Fruit fly (Drosophila melanogaster) whole organism, prepupa: ENCODE measurements around the gene Pif1B.

Experiments used
- Blimp-1 ChIP-seq: fragments of 200-800 bp; sonication (Bioruptor generic); optimal IDR thresholded peaks from 3 replicates; lab custom pipeline; 2017; ENCODE audit warnings: missing biosample characterization, missing genetic modification characterization, mild to moderate bottlenecking, moderate library complexity, missing genetic modification reagents
- CG10631 ChIP-seq: fragments of 200-800 bp; sonication (Bioruptor generic); optimal IDR thresholded peaks from 2 replicates; lab custom pipeline; 2016; ENCODE audit warnings: missing biosample characterization, missing genetic modification characterization
- CG10669 ChIP-seq: fragments of 200-800 bp; sonication (Bioruptor generic); optimal IDR thresholded peaks from 3 replicates; lab custom pipeline; 2018; ENCODE audit warnings: missing biosample characterization, mild to moderate bottlenecking, missing genetic modification characterization, moderate library complexity
- CG11294 ChIP-seq: fragments of 200-800 bp; sonication (Bioruptor generic); IDR thresholded peaks from 2 replicates; pipeline ENCODE4 v1.3.6; 2022; ENCODE audit warnings: missing biosample characterization, missing genetic modification characterization
- CG11762 ChIP-seq: fragments of 200-800 bp; sonication (Bioruptor generic); optimal IDR thresholded peaks from 3 replicates; lab custom pipeline; 2016; ENCODE audit warnings: missing biosample characterization, missing genetic modification characterization; ENCODE audit not compliant: insufficient read depth
- CG11902 ChIP-seq: fragments of 200-800 bp; sonication (Bioruptor generic); optimal IDR thresholded peaks from 3 replicates; lab custom pipeline; 2016; ENCODE audit warnings: missing biosample characterization, missing genetic modification characterization
- CG15336 ChIP-seq: fragments of 200-800 bp; sonication (Bioruptor generic); IDR thresholded peaks from 2 replicates; pipeline ENCODE4 v1.3.6; 2022; ENCODE audit warnings: missing biosample characterization, missing genetic modification characterization
- CG1621 ChIP-seq: fragments of 200-800 bp; sonication (Bioruptor generic); optimal IDR thresholded peaks from 3 replicates; lab custom pipeline; 2018; ENCODE audit warnings: missing biosample characterization, mild to moderate bottlenecking, missing genetic modification characterization
- CG16779 ChIP-seq: fragments of 200-800 bp; sonication (Bioruptor generic); optimal IDR thresholded peaks from 3 replicates; lab custom pipeline; 2017; ENCODE audit warnings: missing biosample characterization, mild to moderate bottlenecking, missing genetic modification characterization
- CG31627 ChIP-seq: fragments of 200-800 bp; sonication (Bioruptor generic); optimal IDR thresholded peaks from 3 replicates; lab custom pipeline; 2016; ENCODE audit warnings: missing biosample characterization, missing genetic modification characterization
- CG32006 ChIP-seq: fragments of 200-800 bp; sonication (Bioruptor generic); optimal IDR thresholded peaks from 3 replicates; lab custom pipeline; 2017; ENCODE audit warnings: missing biosample characterization, mild to moderate bottlenecking, missing genetic modification characterization
- CG34406 ChIP-seq: fragments of 200-800 bp; sonication (Bioruptor generic); optimal IDR thresholded peaks from 3 replicates; lab custom pipeline; 2016; ENCODE audit warnings: missing biosample characterization, missing genetic modification characterization
- CG3919 ChIP-seq: fragments of 200-800 bp; sonication (Bioruptor generic); optimal IDR thresholded peaks from 3 replicates; lab custom pipeline; 2016; ENCODE audit warnings: missing biosample characterization, missing genetic modification characterization
- CG4318 ChIP-seq: fragments of 200-800 bp; sonication (Bioruptor generic); optimal IDR thresholded peaks from 3 replicates; lab custom pipeline; 2017; ENCODE audit warnings: missing biosample characterization, mild to moderate bottlenecking, missing genetic modification characterization
- CG6163 ChIP-seq: fragments of 200-800 bp; sonication (Bioruptor generic); IDR thresholded peaks from 3 replicates; pipeline ENCODE4 v1.3.6; 2022; ENCODE audit warnings: missing biosample characterization, missing genetic modification characterization
- CG6808 ChIP-seq: fragments of 200-800 bp; sonication (Bioruptor generic); optimal IDR thresholded peaks from 3 replicates; lab custom pipeline; 2017; ENCODE audit warnings: missing biosample characterization, missing genetic modification characterization, mild to moderate bottlenecking, moderate library complexity, missing genetic modification reagents
- CG6854 ChIP-seq: fragments of 200-800 bp; sonication (Bioruptor generic); optimal IDR thresholded peaks from 2 replicates; lab custom pipeline; 2017; ENCODE audit warnings: missing biosample characterization, mild to moderate bottlenecking, missing genetic modification characterization
- CG7368 ChIP-seq: fragments of 200-800 bp; sonication (Bioruptor generic); optimal IDR thresholded peaks from 3 replicates; lab custom pipeline; 2016; ENCODE audit warnings: missing biosample characterization, missing genetic modification characterization
- CG8119 ChIP-seq: fragments of 200-800 bp; sonication (Bioruptor generic); IDR thresholded peaks from 3 replicates; pipeline ENCODE4 v1.3.6; 2022; ENCODE audit warnings: missing biosample characterization, missing genetic modification characterization
- CG8319 ChIP-seq: fragments of 200-800 bp; sonication (Bioruptor generic); optimal IDR thresholded peaks from 3 replicates; lab custom pipeline; 2016; ENCODE audit warnings: missing biosample characterization, missing genetic modification characterization
- CG8632 ChIP-seq: fragments of 200-800 bp; sonication (Bioruptor generic); optimal IDR thresholded peaks from 3 replicates; lab custom pipeline; 2016; ENCODE audit warnings: missing biosample characterization, missing genetic modification characterization
- CG9139 ChIP-seq: fragments of 200-800 bp; sonication (Bioruptor generic); optimal IDR thresholded peaks from 3 replicates; lab custom pipeline; 2017; ENCODE audit warnings: missing biosample characterization, mild to moderate bottlenecking, missing genetic modification characterization
- Eip75B ChIP-seq: fragments of 200-800 bp; sonication (Bioruptor generic); optimal IDR thresholded peaks from 3 replicates; lab custom pipeline; 2016; ENCODE audit warnings: missing biosample characterization, missing genetic modification characterization
- Eip78C ChIP-seq: fragments of 200-800 bp; sonication (Bioruptor generic); peaks from one replicate; lab custom pipeline; 2016; ENCODE audit warnings: missing biosample characterization, missing genetic modification characterization
- Eip93F ChIP-seq: fragments of 200-800 bp; sonication (Bioruptor generic); optimal IDR thresholded peaks from 2 replicates; lab custom pipeline; 2016; ENCODE audit warnings: missing biosample characterization, mild to moderate bottlenecking, missing genetic modification characterization
- Ets21C ChIP-seq: fragments of 200-800 bp; sonication (Bioruptor generic); optimal IDR thresholded peaks from 3 replicates; lab custom pipeline; 2016; ENCODE audit warnings: missing biosample characterization, missing genetic modification characterization
- Ets96B ChIP-seq: fragments of 200-800 bp; optimal IDR thresholded peaks from 2 replicates; lab custom pipeline; 2019; ENCODE audit warnings: missing biosample characterization, mild to moderate bottlenecking, missing genetic modification characterization, moderate library complexity
- Hr38 ChIP-seq: sonication (Bioruptor generic); optimal IDR thresholded peaks from 2 replicates; lab custom pipeline; 2016; ENCODE audit warnings: missing biosample characterization, missing genetic modification characterization
- Hr4 ChIP-seq: fragments of 200-800 bp; sonication (Bioruptor generic); optimal IDR thresholded peaks from 3 replicates; lab custom pipeline; 2016; ENCODE audit warnings: missing biosample characterization, missing genetic modification characterization
- Lpt ChIP-seq: fragments of 200-800 bp; sonication (Bioruptor generic); optimal IDR thresholded peaks from 3 replicates; lab custom pipeline; 2016; ENCODE audit warnings: missing biosample characterization, missing genetic modification characterization
- Smox ChIP-seq: fragments of 200-800 bp; sonication (Bioruptor generic); optimal IDR thresholded peaks from 3 replicates; lab custom pipeline; 2016; ENCODE audit warnings: missing biosample characterization, missing genetic modification characterization
- Sox15 ChIP-seq: fragments of 200-800 bp; sonication (Bioruptor generic); optimal IDR thresholded peaks from 3 replicates; lab custom pipeline; 2016; ENCODE audit warnings: missing biosample characterization, missing genetic modification characterization
- achi ChIP-seq: fragments of 200-800 bp; sonication (Bioruptor generic); optimal IDR thresholded peaks from 3 replicates; lab custom pipeline; 2016; ENCODE audit warnings: missing biosample characterization, missing genetic modification characterization
- acj6 ChIP-seq: fragments of 200-800 bp; sonication (Bioruptor generic); optimal IDR thresholded peaks from 3 replicates; lab custom pipeline; 2016; ENCODE audit warnings: missing biosample characterization, missing genetic modification characterization
- cyc ChIP-seq: fragments of 200-800 bp; sonication (Bioruptor generic); optimal IDR thresholded peaks from 3 replicates; lab custom pipeline; 2016; ENCODE audit warnings: missing biosample characterization, missing genetic modification characterization
- dac ChIP-seq: fragments of 200-800 bp; sonication (Bioruptor generic); optimal IDR thresholded peaks from 2 replicates; lab custom pipeline; 2017; ENCODE audit warnings: missing biosample characterization, mild to moderate bottlenecking, missing genetic modification characterization
- dsx ChIP-seq: fragments of 200-800 bp; optimal IDR thresholded peaks from 3 replicates; lab custom pipeline; 2019; ENCODE audit warnings: missing biosample characterization, mild to moderate bottlenecking, missing genetic modification characterization, moderate library complexity; ENCODE audit not compliant: poor library complexity, severe bottlenecking
- eg ChIP-seq: fragments of 200-800 bp; sonication (Bioruptor generic); IDR thresholded peaks from 3 replicates; pipeline ENCODE4 v1.3.6; 2022; ENCODE audit warnings: missing biosample characterization, missing genetic modification characterization
- fd59A ChIP-seq: fragments of 200-800 bp; sonication (Bioruptor generic); optimal IDR thresholded peaks from 2 replicates; lab custom pipeline; 2017; ENCODE audit warnings: missing biosample characterization, mild to moderate bottlenecking, missing genetic modification characterization, missing genetic modification reagents
- fd85E ChIP-seq: fragments of 200-800 bp; sonication (Bioruptor generic); optimal IDR thresholded peaks from 3 replicates; lab custom pipeline; 2016; ENCODE audit warnings: missing biosample characterization, missing genetic modification characterization
- lz ChIP-seq: fragments of 200-800 bp; sonication (Bioruptor generic); optimal IDR thresholded peaks from 3 replicates; lab custom pipeline; 2016; ENCODE audit warnings: missing biosample characterization, missing genetic modification characterization
- net ChIP-seq: fragments of 200-800 bp; sonication (Bioruptor generic); optimal IDR thresholded peaks from 3 replicates; lab custom pipeline; 2016; ENCODE audit warnings: missing biosample characterization, missing genetic modification characterization
- pdm3 ChIP-seq: fragments of 200-800 bp; sonication (Bioruptor generic); optimal IDR thresholded peaks from 3 replicates; lab custom pipeline; 2016; ENCODE audit warnings: missing biosample characterization, missing genetic modification characterization
- salr ChIP-seq, 2 experiments: fragments of 200-800 bp; sonication (Bioruptor generic); optimal IDR thresholded peaks; 3 replicates each; lab custom pipeline; 2016 to 2018; ENCODE audit warnings: missing biosample characterization in 2 of 2, missing genetic modification characterization in 2 of 2, mild to moderate bottlenecking in 1 of 2
- ss ChIP-seq, 2 experiments: fragments of 200-800 bp; sonication (Bioruptor generic); optimal IDR thresholded peaks; 2 replicates in 1 of 2; 3 replicates in 1 of 2; lab custom pipeline; 2017 to 2018; ENCODE audit warnings: mild to moderate bottlenecking in 2 of 2, missing biosample characterization in 2 of 2, missing genetic modification characterization in 2 of 2, moderate library complexity in 1 of 2
- svp ChIP-seq: fragments of 200-800 bp; sonication (Bioruptor generic); peaks from one replicate; lab custom pipeline; 2016; ENCODE audit warnings: missing biosample characterization, missing genetic modification characterization
- topi ChIP-seq: fragments of 200-800 bp; sonication (Bioruptor generic); optimal IDR thresholded peaks from 3 replicates; lab custom pipeline; 2016; ENCODE audit warnings: missing biosample characterization, missing genetic modification characterization

Pif1B gene

DNA sequence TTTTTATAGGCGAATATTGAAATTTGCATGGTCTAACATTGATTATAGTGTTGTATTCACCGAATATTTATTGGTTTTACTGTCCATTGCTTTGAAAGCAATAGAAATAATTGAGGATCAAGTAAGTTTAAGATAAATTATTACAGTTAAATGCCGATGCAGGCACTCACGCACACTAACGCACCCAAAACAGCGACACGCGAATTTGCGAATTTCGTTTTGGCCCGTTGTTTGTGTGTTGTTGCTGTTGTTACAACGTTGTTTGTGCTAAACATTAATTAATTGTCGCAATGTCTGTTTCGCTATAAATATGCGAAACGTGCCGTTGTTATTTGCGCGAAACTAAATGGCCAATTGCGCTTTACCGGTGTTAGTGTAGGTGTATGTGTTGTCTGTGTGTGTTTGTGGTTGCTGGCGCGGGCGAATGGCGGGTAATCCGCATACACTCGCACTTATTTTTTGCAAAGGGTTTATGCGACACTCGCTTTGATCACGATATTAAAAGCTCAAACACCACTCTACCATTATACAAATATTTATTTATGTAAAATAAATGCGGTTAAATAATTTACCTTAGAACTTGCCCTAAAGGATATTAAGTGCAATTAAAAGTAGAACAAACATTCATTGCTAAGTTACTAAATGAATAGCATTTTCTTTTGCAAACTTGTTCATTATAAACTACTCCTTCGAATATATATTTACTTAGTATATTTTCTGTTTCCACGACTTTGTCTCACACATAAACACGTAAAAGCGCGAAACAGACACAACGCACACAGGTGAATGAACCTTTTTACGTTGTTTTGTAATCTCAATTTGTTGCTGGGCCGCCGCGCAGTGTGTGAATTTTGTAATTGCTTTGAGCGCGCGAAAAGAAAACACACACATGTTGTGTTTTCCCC, 52.9 kb downstream of the Pif1B start (continued):
- TF ChIP-seq Eip75B (GFP tag; lab: Kevin White, UChicago) (peak; percentile 77), Eip93F (GFP tag; lab: Kevin White, UChicago) (peak; percentile 59), CG8319 (GFP tag; lab: Kevin White, UChicago) (peak; percentile 71), Lpt (peak; percentile 69), CG6163 (GFP tag; lab: Robert Waterston, UW) (peak; percentile 76), CG34406 (peak; percentile 88), lz (GFP tag; lab: Kevin White, UChicago) (peak; percentile 84), svp (GFP tag; lab: Kevin White, UChicago) (peak; percentile 89), CG10631 (GFP tag; lab: Kevin White, UChicago) (peak; percentile 72), Smox (GFP tag; lab: Kevin White, UChicago) (peak; percentile 88), CG11762 (peak; percentile 68)
- TF ChIP-seq, all 60 proteins: peak for 56

DNA sequence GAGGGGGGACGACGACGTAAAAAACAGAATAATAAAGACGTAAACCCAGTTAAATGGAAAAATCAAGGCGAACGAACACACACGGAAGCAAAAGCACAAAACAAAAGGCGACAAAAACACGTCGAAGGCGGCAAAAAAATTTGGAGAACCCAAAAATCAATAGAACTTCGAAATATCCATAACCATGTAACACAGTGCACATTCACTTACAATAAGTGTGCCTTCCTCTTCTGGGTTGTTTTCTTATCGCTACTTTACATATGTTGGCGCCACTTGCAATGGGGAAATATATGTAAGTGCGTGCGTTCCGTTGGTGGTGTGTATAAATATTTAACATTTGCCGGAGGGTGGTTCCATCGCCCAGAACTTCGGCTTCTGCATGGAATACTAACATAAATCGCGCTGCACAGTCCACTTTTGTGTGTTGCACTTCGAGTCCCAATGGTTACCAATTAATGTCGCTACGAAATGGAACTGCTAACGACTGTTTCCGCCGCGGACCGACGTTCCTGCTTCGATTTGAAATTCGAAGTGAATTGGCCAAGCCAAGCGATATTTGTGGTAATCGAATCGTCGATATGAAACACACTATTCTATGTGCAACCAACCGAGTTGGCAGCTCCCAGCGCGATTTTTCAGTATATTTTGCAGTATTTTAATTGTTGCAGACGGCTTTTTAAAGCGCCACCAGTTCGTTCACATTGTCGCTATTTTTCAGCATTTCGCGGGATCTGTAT, 53.7 kb downstream of the Pif1B start, which contains the start of the genes CG9801 and Nasp:
CG9801 (minus strand) TSS at position 542 of the 737 bp plus-strand sequence.
Nasp (plus strand) TSS at position 665 of the 737 bp plus-strand sequence.
- TF ChIP-seq acj6 (GFP tag; lab: Kevin White, UChicago), result no peak
- TF ChIP-seq Hr4 (GFP tag; lab: Kevin White, UChicago), result no peak
- TF ChIP-seq eg (GFP tag; lab: Robert Waterston, UW), result no peak; the same call in 2 of the 3 replicates
- TF ChIP-seq CG11762, result no peak
- peak; percentile 26 for TF ChIP-seq topi
- TF ChIP-seq net (GFP tag; lab: Kevin White, UChicago), result no peak
- TF ChIP-seq CG3919 (GFP tag; lab: Kevin White, UChicago), result peak; percentile 37
- TF ChIP-seq salr (GFP tag; optimal IDR thresholded peaks at IDR 0.05; lab: Kevin White, UChicago), result no peak
- peak; percentile 21 for TF ChIP-seq CG31627 (GFP tag; lab: Kevin White, UChicago)
- TF ChIP-seq Eip93F (GFP tag; lab: Kevin White, UChicago), result no peak
- TF ChIP-seq Hr38 (GFP tag; lab: Kevin White, UChicago), result no peak
- TF ChIP-seq CG8119 (GFP tag; lab: Robert Waterston, UW), result 0 out of 3 replicates have a peak, but pooled peaks have one; percentile 20
- peak; percentile 21 for TF ChIP-seq CG7368 (GFP tag; lab: Kevin White, UChicago)
- peak; percentile 3 for TF ChIP-seq pdm3 (GFP tag; lab: Kevin White, UChicago)
- TF ChIP-seq ss (GFP tag; optimal IDR thresholded peaks at IDR 0.05; lab: Kevin White, UChicago), result no peak
- no peak for TF ChIP-seq dac (GFP tag; lab: Kevin White, UChicago)
- TF ChIP-seq Eip78C, result peak; percentile 64
- TF ChIP-seq achi (GFP tag; lab: Kevin White, UChicago), result no peak
- peak; percentile 15 for TF ChIP-seq CG6854 (GFP tag; lab: Kevin White, UChicago)
- no peak for TF ChIP-seq CG6808
- no peak for TF ChIP-seq CG11902 (GFP tag; lab: Kevin White, UChicago)
- no peak for TF ChIP-seq fd59A (GFP tag; lab: Kevin White, UChicago)
- no peak for TF ChIP-seq CG15336 (GFP tag; lab: Robert Waterston, UW)
- no peak for TF ChIP-seq dsx (GFP tag; lab: Kevin White, UChicago)
- no peak for TF ChIP-seq Sox15 (GFP tag; lab: Kevin White, UChicago)
- TF ChIP-seq Ets21C, result no peak
- no peak for TF ChIP-seq Ets96B
- peak; percentile 27 for TF ChIP-seq fd85E (GFP tag; lab: Kevin White, UChicago)
- TF ChIP-seq CG10669 (GFP tag; lab: Kevin White, UChicago), result peak; percentile 4
- peak; percentile 35 for TF ChIP-seq CG9139 (GFP tag; lab: Kevin White, UChicago)
- no peak for TF ChIP-seq Blimp-1 (GFP tag; lab: Kevin White, UChicago)
- no peak for TF ChIP-seq cyc (GFP tag; lab: Kevin White, UChicago)
- TF ChIP-seq CG32006 (GFP tag; lab: Kevin White, UChicago), result peak; percentile 1
- TF ChIP-seq CG16779 (tag; lab: Kevin White, UChicago), result no peak
- peak; percentile 22 for TF ChIP-seq CG1621
- TF ChIP-seq CG4318 (GFP tag; lab: Kevin White, UChicago), result no peak
- TF ChIP-seq CG8632, result no peak
- no peak for TF ChIP-seq CG11294 (GFP tag; lab: Robert Waterston, UW)
